Fruit fly (Drosophila melanogaster) whole organism, adult: ENCODE measurements around the gene OdsH.

Experiments used
- CG12768 ChIP-seq: fragments of 200-800 bp; sonication (Bioruptor generic); optimal IDR thresholded peaks from 2 replicates; lab custom pipeline; 2017; ENCODE audit warnings: missing biosample characterization, missing genetic modification characterization, mild to moderate bottlenecking, moderate library complexity, missing genetic modification reagents
- CG14711 ChIP-seq: fragments of 200-800 bp; sonication (Bioruptor generic); optimal IDR thresholded peaks from 2 replicates; lab custom pipeline; 2018; ENCODE audit warnings: missing biosample characterization, mild to moderate bottlenecking, missing genetic modification characterization, moderate library complexity
- CG1620 ChIP-seq: fragments of 200-800 bp; sonication (Bioruptor generic); optimal IDR thresholded peaks from 2 replicates; lab custom pipeline; 2016; ENCODE audit warnings: missing biosample characterization, missing genetic modification characterization
- CG33017 ChIP-seq: fragments of 200-800 bp; sonication (Bioruptor generic); optimal IDR thresholded peaks from 2 replicates; lab custom pipeline; 2018; ENCODE audit warnings: missing biosample characterization, mild to moderate bottlenecking, missing genetic modification characterization, moderate library complexity
- CG5204 ChIP-seq: fragments of 200-800 bp; sonication (Bioruptor generic); optimal IDR thresholded peaks from 2 replicates; lab custom pipeline; 2016; ENCODE audit warnings: missing biosample characterization, missing genetic modification characterization
- CG7045 ChIP-seq: fragments of 200-800 bp; sonication (Bioruptor generic); optimal IDR thresholded peaks from 2 replicates; lab custom pipeline; 2017; ENCODE audit warnings: missing biosample characterization, mild to moderate bottlenecking, missing genetic modification characterization
- CG7101 ChIP-seq: fragments of 200-800 bp; sonication (Bioruptor generic); optimal IDR thresholded peaks from 2 replicates; lab custom pipeline; 2018; ENCODE audit warnings: missing biosample characterization, mild to moderate bottlenecking, missing genetic modification characterization, moderate library complexity
- Crg-1 ChIP-seq: fragments of 200-800 bp; sonication (Bioruptor generic); optimal IDR thresholded peaks from 2 replicates; lab custom pipeline; 2016; ENCODE audit warnings: missing biosample characterization, missing genetic modification characterization
- Hr96 ChIP-seq: fragments of 200-800 bp; sonication (Bioruptor generic); optimal IDR thresholded peaks from 2 replicates; lab custom pipeline; 2016; ENCODE audit warnings: missing biosample characterization, missing genetic modification characterization
- cic ChIP-seq: fragments of 200-800 bp; sonication (Bioruptor generic); optimal IDR thresholded peaks from 2 replicates; lab custom pipeline; 2017; ENCODE audit warnings: missing biosample characterization, mild to moderate bottlenecking, missing genetic modification characterization, moderate library complexity
- cnc ChIP-seq, 2 experiments: fragments of >200 bp; optimal IDR thresholded peaks; 2 replicates each; lab custom pipeline; 2017
- kay ChIP-seq: fragments of 200-800 bp; sonication (Bioruptor generic); peaks from one replicate; lab custom pipeline; 2016; ENCODE audit warnings: missing biosample characterization, missing genetic modification characterization, borderline replicate concordance
- pad ChIP-seq: fragments of 200-800 bp; sonication (Bioruptor generic); optimal IDR thresholded peaks from 3 replicates; lab custom pipeline; 2017; ENCODE audit warnings: missing biosample characterization, missing genetic modification characterization, mild to moderate bottlenecking, moderate library complexity, missing genetic modification reagents

- TF ChIP-seq CG1620 (GFP tag; lab: Kevin White, UChicago) (no peak), Hr96 (GFP tag; lab: Kevin White, UChicago) (no peak), CG7045 (GFP tag; lab: Kevin White, UChicago) (no peak), cic (GFP tag; lab: Kevin White, UChicago) (no peak), kay (no peak), CG14711 (tag; lab: Kevin White, UChicago) (no peak), pad (GFP tag; lab: Kevin White, UChicago) (no peak), CG5204 (GFP tag; lab: Kevin White, UChicago) (no peak), CG12768 (GFP tag; lab: Kevin White, UChicago) (no peak), Crg-1 (no peak), cnc (optimal IDR thresholded peaks at IDR 0.05; lab: Kevin White, UChicago) (no peak), CG33017 (tag; lab: Kevin White, UChicago) (no peak), CG7101 (tag; lab: Kevin White, UChicago) (no peak)
These were observed 30.3 kb upstream of the OdsH start for dm6 chrX:17760522-17760921.
